Worm (Caenorhabditis elegans) whole organism, L3 larva: ENCODE data around the gene flp-27.

Experiments used
- R02D3.7 ChIP-seq: fragments of 150-350 bp; optimal IDR thresholded peaks from 2 replicates; lab custom pipeline; 2014; ENCODE audit warnings: missing biosample characterization, missing genetic modification characterization
- ZK546.5 ChIP-seq: sonication (generic microtip); optimal IDR thresholded peaks from 2 replicates; lab custom pipeline; 2017; ENCODE audit warnings: missing biosample characterization, missing genetic modification characterization
- aly-2 ChIP-seq: fragments of 150-350 bp; optimal IDR thresholded peaks from 2 replicates; lab custom pipeline; 2014; ENCODE audit warnings: missing biosample characterization, missing genetic modification characterization
- ama-1 ChIP-seq: fragments of 150-350 bp; optimal IDR thresholded peaks from 2 replicates; lab custom pipeline; 2018
- ceh-16 ChIP-seq: sonication (generic microtip); optimal IDR thresholded peaks from 2 replicates; lab custom pipeline; 2017; ENCODE audit warnings: missing biosample characterization, missing genetic modification characterization
- ceh-28 ChIP-seq: fragments of 150-350 bp; optimal IDR thresholded peaks from 2 replicates; lab custom pipeline; 2014; ENCODE audit warnings: missing biosample characterization, missing genetic modification reagents, missing genetic modification characterization
- ceh-82 ChIP-seq: fragments of 150-350 bp; optimal IDR thresholded peaks from 2 replicates; lab custom pipeline; 2014; ENCODE audit warnings: missing biosample characterization, missing genetic modification characterization
- ceh-9 ChIP-seq: sonication (generic microtip); optimal IDR thresholded peaks from 2 replicates; lab custom pipeline; 2018; ENCODE audit warnings: missing biosample characterization, missing genetic modification characterization
- daf-12 ChIP-seq: fragments of 150-350 bp; optimal IDR thresholded peaks from 2 replicates; lab custom pipeline; 2014; ENCODE audit warnings: missing biosample characterization, missing genetic modification reagents, missing genetic modification characterization
- egl-27 ChIP-seq: sonication (generic microtip); optimal IDR thresholded peaks from 4 replicates; lab custom pipeline; 2017; ENCODE audit warnings: missing biosample characterization, missing genetic modification reagents, missing genetic modification characterization
- egl-5 ChIP-seq: fragments of 150-350 bp; optimal IDR thresholded peaks from 2 replicates; lab custom pipeline; 2017; ENCODE audit warnings: missing biosample characterization, missing genetic modification reagents, missing genetic modification characterization, inconsistent platforms
- elt-1 ChIP-seq: fragments of 150-350 bp; optimal IDR thresholded peaks from 2 replicates; lab custom pipeline; 2014; ENCODE audit warnings: missing biosample characterization, missing genetic modification characterization
- elt-2 ChIP-seq: sonication (generic microtip); optimal IDR thresholded peaks from 2 replicates; lab custom pipeline; 2016; ENCODE audit warnings: missing genetic modification reagents, mild to moderate bottlenecking, missing genetic modification characterization, missing compliant biosample characterization
- elt-3 ChIP-seq, 3 experiments: fragments of 150-350 bp in 1 of 3; sonication (generic microtip) in 2 of 3; optimal IDR thresholded peaks; 2 replicates in 2 of 3; 4 replicates in 1 of 3; lab custom pipeline; 2014 to 2017; ENCODE audit warnings: missing biosample characterization in 3 of 3, missing genetic modification characterization in 3 of 3
- eor-1 ChIP-seq, 2 experiments: fragments of 150-350 bp; optimal IDR thresholded peaks; 2 replicates each; lab custom pipeline; 2014 to 2018; ENCODE audit warnings: missing biosample characterization in 2 of 2, missing genetic modification characterization in 2 of 2
- fkh-10 ChIP-seq: sonication (generic microtip); optimal IDR thresholded peaks from 2 replicates; lab custom pipeline; 2017; ENCODE audit warnings: missing biosample characterization, missing genetic modification reagents, missing genetic modification characterization
- fkh-2 ChIP-seq: fragments of 150-350 bp; optimal IDR thresholded peaks from 2 replicates; lab custom pipeline; 2014; ENCODE audit warnings: missing biosample characterization, missing genetic modification reagents, missing genetic modification characterization
- fos-1 ChIP-seq: fragments of 150-350 bp; optimal IDR thresholded peaks from 2 replicates; lab custom pipeline; 2014; ENCODE audit warnings: missing biosample characterization, missing genetic modification characterization
- hmg-11 ChIP-seq: sonication (generic microtip); optimal IDR thresholded peaks from 2 replicates; lab custom pipeline; 2016; ENCODE audit warnings: missing genetic modification characterization, missing compliant biosample characterization
- jun-1 ChIP-seq: fragments of 150-350 bp; optimal IDR thresholded peaks from 2 replicates; lab custom pipeline; 2014; ENCODE audit warnings: missing biosample characterization, missing genetic modification reagents, missing genetic modification characterization
- lin-15B ChIP-seq: fragments of 150-350 bp; optimal IDR thresholded peaks from 2 replicates; lab custom pipeline; 2014; ENCODE audit warnings: missing biosample characterization, missing genetic modification characterization
- lin-39 ChIP-seq: fragments of 150-350 bp; optimal IDR thresholded peaks from 2 replicates; lab custom pipeline; 2018; ENCODE audit warnings: missing biosample characterization, missing genetic modification reagents, missing genetic modification characterization
- lsy-12 ChIP-seq: sonication (generic microtip); optimal IDR thresholded peaks from 2 replicates; lab custom pipeline; 2016; ENCODE audit warnings: mild to moderate bottlenecking, missing genetic modification characterization, missing compliant biosample characterization
- mdl-1 ChIP-seq: fragments of 150-350 bp; optimal IDR thresholded peaks from 2 replicates; lab custom pipeline; 2014; ENCODE audit warnings: missing biosample characterization, missing genetic modification characterization
- mml-1 ChIP-seq: fragments of 150-350 bp; sonication (generic microtip); optimal IDR thresholded peaks from 3 replicates; lab custom pipeline; 2014; ENCODE audit warnings: missing biosample characterization, missing genetic modification characterization
- nfya-1 ChIP-seq: sonication (generic microtip); optimal IDR thresholded peaks from 2 replicates; lab custom pipeline; 2017; ENCODE audit warnings: missing genetic modification characterization, mild to moderate bottlenecking, missing compliant biosample characterization, antibody characterized with exemption, moderate library complexity; ENCODE audit not compliant: insufficient read depth
- nhr-11 ChIP-seq: fragments of 150-350 bp; optimal IDR thresholded peaks from 2 replicates; lab custom pipeline; 2014; ENCODE audit warnings: missing biosample characterization, missing genetic modification characterization
- nhr-12 ChIP-seq: fragments of 150-350 bp; optimal IDR thresholded peaks from 2 replicates; lab custom pipeline; 2014; ENCODE audit warnings: missing biosample characterization, missing genetic modification characterization
- nhr-23 ChIP-seq: fragments of 150-350 bp; optimal IDR thresholded peaks from 2 replicates; lab custom pipeline; 2014; ENCODE audit warnings: missing biosample characterization, missing genetic modification reagents, missing genetic modification characterization
- nhr-237 ChIP-seq: fragments of 150-350 bp; optimal IDR thresholded peaks from 2 replicates; lab custom pipeline; 2014; ENCODE audit warnings: missing biosample characterization, missing genetic modification characterization
- nhr-25 ChIP-seq: sonication (generic microtip); optimal IDR thresholded peaks from 2 replicates; lab custom pipeline; 2017; ENCODE audit warnings: missing biosample characterization, missing genetic modification characterization
- nhr-28 ChIP-seq: fragments of 150-350 bp; optimal IDR thresholded peaks from 2 replicates; lab custom pipeline; 2014; ENCODE audit warnings: missing biosample characterization, missing genetic modification characterization
- nhr-43 ChIP-seq: sonication (generic microtip); optimal IDR thresholded peaks from 2 replicates; lab custom pipeline; 2016; ENCODE audit warnings: mild to moderate bottlenecking, missing genetic modification characterization, missing compliant biosample characterization; ENCODE audit not compliant: poor library complexity, severe bottlenecking
- nhr-67 ChIP-seq: fragments of 150-350 bp; optimal IDR thresholded peaks from 2 replicates; lab custom pipeline; 2014; ENCODE audit warnings: missing biosample characterization, missing genetic modification characterization
- nhr-76 ChIP-seq: fragments of 150-350 bp; sonication (generic microtip); optimal IDR thresholded peaks from 5 replicates; lab custom pipeline; 2014; ENCODE audit warnings: missing biosample characterization, missing genetic modification characterization
- nhr-77 ChIP-seq: fragments of 150-350 bp; optimal IDR thresholded peaks from 2 replicates; lab custom pipeline; 2014; ENCODE audit warnings: missing biosample characterization, missing genetic modification characterization
- pha-4 ChIP-seq: fragments of 150-350 bp; optimal IDR thresholded peaks from 2 replicates; lab custom pipeline; 2014; ENCODE audit warnings: missing biosample characterization, missing genetic modification reagents, missing genetic modification characterization
- pqm-1 ChIP-seq: fragments of 150-350 bp; optimal IDR thresholded peaks from 2 replicates; lab custom pipeline; 2017; ENCODE audit warnings: missing biosample characterization, missing genetic modification characterization, inconsistent platforms
- sea-2 ChIP-seq: fragments of 150-350 bp; sonication (generic microtip); optimal IDR thresholded peaks from 4 replicates; lab custom pipeline; 2014; ENCODE audit warnings: missing biosample characterization, missing genetic modification reagents, missing genetic modification characterization
- skn-1 ChIP-seq: fragments of 150-350 bp; optimal IDR thresholded peaks from 2 replicates; lab custom pipeline; 2014; ENCODE audit warnings: missing biosample characterization, missing genetic modification characterization
- snpc-4 ChIP-seq: fragments of 150-350 bp; optimal IDR thresholded peaks from 2 replicates; lab custom pipeline; 2014; ENCODE audit warnings: missing biosample characterization, missing genetic modification characterization
- tbx-2 ChIP-seq: sonication (generic microtip); optimal IDR thresholded peaks from 2 replicates; lab custom pipeline; 2016; ENCODE audit warnings: mild to moderate bottlenecking, missing genetic modification characterization, missing compliant biosample characterization
- unc-39 ChIP-seq: sonication (generic microtip); optimal IDR thresholded peaks from 4 replicates; lab custom pipeline; 2017; ENCODE audit warnings: missing biosample characterization, missing genetic modification characterization
- unc-62 ChIP-seq: fragments of 150-350 bp; sonication (generic microtip); optimal IDR thresholded peaks from 4 replicates; lab custom pipeline; 2014; ENCODE audit warnings: missing biosample characterization, missing genetic modification reagents, missing genetic modification characterization
- zag-1 ChIP-seq: fragments of 150-350 bp; optimal IDR thresholded peaks from 2 replicates; lab custom pipeline; 2014; ENCODE audit warnings: missing biosample characterization, missing genetic modification characterization
- ztf-11 ChIP-seq: fragments of 150-350 bp; optimal IDR thresholded peaks from 2 replicates; lab custom pipeline; 2014; ENCODE audit warnings: missing biosample characterization, missing genetic modification characterization
- ztf-4 ChIP-seq: fragments of 150-350 bp; optimal IDR thresholded peaks from 2 replicates; lab custom pipeline; 2014; ENCODE audit warnings: missing biosample characterization, missing genetic modification characterization

flp-27 gene

DNA sequence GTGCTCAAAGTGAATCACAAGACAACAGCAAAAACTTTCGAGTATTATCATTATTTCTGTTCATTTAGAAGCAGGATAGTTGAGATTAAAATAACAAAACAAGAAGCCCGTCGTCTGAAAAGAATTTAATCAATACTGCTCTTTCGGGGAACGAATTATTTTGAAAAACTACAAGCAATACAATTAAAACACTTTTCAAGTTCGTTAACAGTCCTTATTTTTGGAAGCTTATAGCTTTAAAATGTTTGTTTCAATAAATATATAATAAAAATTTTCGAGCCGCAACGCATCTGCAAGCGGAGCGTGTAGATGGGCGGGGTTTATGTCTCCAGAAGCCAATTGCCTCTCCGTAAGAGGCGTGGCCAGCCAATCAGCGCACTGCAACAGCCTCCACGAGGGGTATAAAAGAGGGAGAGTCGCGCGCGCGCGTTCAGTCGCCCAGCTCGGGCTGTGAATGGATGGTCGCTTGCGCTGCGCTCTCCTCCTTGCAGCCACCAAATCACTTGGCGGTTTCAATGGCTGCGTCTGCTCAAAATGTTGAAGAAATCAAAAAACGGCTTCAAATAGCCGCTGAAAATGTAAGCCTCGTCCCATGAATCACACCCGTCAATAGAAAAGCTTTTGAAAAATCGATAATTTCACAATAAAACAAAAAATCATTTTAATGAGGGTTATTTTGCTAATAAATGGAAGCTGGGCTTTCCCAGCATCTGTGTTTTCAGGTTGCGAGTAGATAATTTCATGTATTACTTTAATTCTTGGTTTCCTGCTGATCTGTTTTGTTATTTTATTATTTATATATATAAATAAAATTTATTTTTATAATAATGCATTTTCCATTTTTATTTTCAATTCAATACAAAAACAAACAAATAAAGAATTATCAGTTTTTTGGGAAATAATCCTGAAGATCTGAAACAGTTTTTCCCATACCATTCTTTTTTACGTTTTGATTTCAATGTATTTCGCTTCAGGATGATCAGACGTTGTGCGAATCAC lies 19.8 kb upstream of the flp-27 start, which contains the start of the genes ift-43 and mdt-26 (continued):
- TF ChIP-seq ztf-11 (tag; lab: Kevin White, UChicago): no peak

DNA sequence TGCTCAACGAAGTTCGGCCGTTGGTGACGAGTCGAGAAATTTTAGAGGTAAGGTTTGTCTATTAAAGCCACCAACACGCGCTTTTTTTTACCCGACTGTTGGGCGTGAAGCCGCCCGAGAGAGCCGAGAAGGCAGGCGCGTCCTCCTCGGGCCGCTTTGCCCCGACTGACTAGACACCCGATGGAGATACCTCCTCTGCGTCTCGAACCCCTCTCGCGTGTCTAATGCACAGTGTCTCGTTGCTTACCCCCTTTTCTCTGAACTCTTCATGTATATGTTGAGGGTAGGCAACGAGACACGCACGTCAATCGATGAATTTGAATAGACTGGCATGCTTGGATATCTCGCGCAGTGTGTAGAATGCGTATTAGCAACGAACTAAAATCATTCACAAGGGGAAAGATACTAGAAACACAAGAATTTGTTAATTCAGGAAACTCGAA lies 19.0 kb upstream of the flp-27 start:
- TF ChIP-seq ama-1 (lab: Kevin White, UChicago): peak; percentile 100
- TF ChIP-seq lin-15B (tag; lab: Kevin White, UChicago): peak; percentile 69
- TF ChIP-seq snpc-4: peak; percentile 50
- TF ChIP-seq aly-2: no peak
- peak; percentile 89 for TF ChIP-seq hmg-11 (tag; lab: Kevin White, UChicago)
- peak; percentile 71 for TF ChIP-seq fkh-10 (GFP tag; lab: Kevin White, UChicago)
- peak; percentile 11 for TF ChIP-seq elt-1 (tag; lab: Kevin White, UChicago)
- peak; percentile 99 for TF ChIP-seq nfya-1
- TF ChIP-seq egl-5 (tag; lab: Kevin White, UChicago): peak; percentile 96
- TF ChIP-seq ceh-82 (tag; lab: Kevin White, UChicago): peak; percentile 64
- peak; percentile 64 for TF ChIP-seq nhr-23 (tag; lab: Kevin White, UChicago)
- TF ChIP-seq nhr-237 (tag; lab: Kevin White, UChicago): no peak
- peak; percentile 86 for TF ChIP-seq ceh-28 (tag; lab: Kevin White, UChicago)
- TF ChIP-seq R02D3.7 (tag; lab: Kevin White, UChicago): peak; percentile 65
- TF ChIP-seq pha-4 (tag; lab: Kevin White, UChicago): peak; percentile 72
- no peak for TF ChIP-seq egl-27 (tag; lab: Kevin White, UChicago)
- no peak for TF ChIP-seq unc-39 (tag; lab: Kevin White, UChicago)
- no peak for TF ChIP-seq eor-1 (tag; optimal IDR thresholded peaks at IDR 0.05; lab: Kevin White, UChicago)
- TF ChIP-seq ztf-11 (tag; lab: Kevin White, UChicago): peak; percentile 51
- TF ChIP-seq sea-2: peak; percentile 46
- no peak for TF ChIP-seq daf-12
- TF ChIP-seq jun-1: peak; percentile 55
- peak; percentile 20 for TF ChIP-seq nhr-11 (tag; lab: Kevin White, UChicago)
- no peak for TF ChIP-seq fos-1 (tag; lab: Kevin White, UChicago)
- TF ChIP-seq ceh-16 (tag; lab: Kevin White, UChicago): peak; percentile 6
- peak; percentile 42 for TF ChIP-seq nhr-76 (tag; lab: Kevin White, UChicago)
- TF ChIP-seq ZK546.5 (tag; lab: Kevin White, UChicago): no peak
- TF ChIP-seq mml-1: no peak
- peak; percentile 82 for TF ChIP-seq unc-62 (GFP tag; lab: Kevin White, UChicago)
- peak; percentile 86 for TF ChIP-seq ztf-4
- TF ChIP-seq nhr-12 (tag; lab: Kevin White, UChicago): no peak
- peak; percentile 46 for TF ChIP-seq pqm-1
- TF ChIP-seq tbx-2 (tag; lab: Kevin White, UChicago): peak; percentile 82
- TF ChIP-seq elt-3 (tag; optimal IDR thresholded peaks at IDR 0.05; lab: Kevin White, UChicago): peak in 1 of 3 experiments; percentile 82
- TF ChIP-seq nhr-67 (tag; lab: Kevin White, UChicago): peak; percentile 47
- TF ChIP-seq skn-1 (tag; lab: Kevin White, UChicago): peak; percentile 53
- TF ChIP-seq zag-1 (tag; lab: Kevin White, UChicago): peak; percentile 48
- TF ChIP-seq nhr-28 (tag; lab: Kevin White, UChicago): no peak
- no peak for TF ChIP-seq nhr-77 (tag; lab: Kevin White, UChicago)
- TF ChIP-seq elt-2: peak; percentile 84
- peak; percentile 13 for TF ChIP-seq fkh-2 (tag; lab: Kevin White, UChicago)
- peak; percentile 92 for TF ChIP-seq lsy-12 (tag; lab: Kevin White, UChicago)
- no peak for TF ChIP-seq ceh-9
- peak; percentile 67 for TF ChIP-seq mdl-1 (tag; lab: Kevin White, UChicago)
- peak; percentile 94 for TF ChIP-seq nhr-25 (tag; lab: Kevin White, UChicago)
- peak; percentile 75 for TF ChIP-seq nhr-43 (tag; lab: Kevin White, UChicago)
- TF ChIP-seq lin-39 (tag; lab: Kevin White, UChicago): peak; percentile 86
